Fruit fly (Drosophila melanogaster) whole organism, embryonic: ENCODE measurements around the gene wam.

ENCODE experiments used
- CG10147 ChIP-seq: fragments of 200-800 bp; sonication (Bioruptor generic); optimal IDR thresholded peaks from 2 replicates; lab custom pipeline; 2019; ENCODE audit warnings: missing biosample characterization, mild to moderate bottlenecking, missing genetic modification characterization, moderate library complexity
- CG11560 ChIP-seq: fragments of 200-800 bp; sonication (Bioruptor generic); IDR thresholded peaks from 3 replicates; pipeline ENCODE4 v1.3.6; 2022; ENCODE audit warnings: missing biosample characterization, missing genetic modification characterization
- CG12942 ChIP-seq: fragments of 200-800 bp; sonication (Bioruptor generic); optimal IDR thresholded peaks from 3 replicates; lab custom pipeline; 2016; ENCODE audit warnings: missing biosample characterization, missing genetic modification characterization
- CG1603 ChIP-seq: fragments of 200-800 bp; sonication (Bioruptor generic); optimal IDR thresholded peaks from 2 replicates; lab custom pipeline; 2019; ENCODE audit warnings: missing biosample characterization, mild to moderate bottlenecking, missing genetic modification characterization, moderate library complexity
- CG16863 ChIP-seq: fragments of 200-800 bp; sonication (Bioruptor generic); optimal IDR thresholded peaks from 3 replicates; lab custom pipeline; 2016; ENCODE audit warnings: missing biosample characterization, missing genetic modification characterization
- CG3065 ChIP-seq: fragments of 200-800 bp; sonication (Bioruptor generic); optimal IDR thresholded peaks from 2 replicates; lab custom pipeline; 2016; ENCODE audit warnings: missing biosample characterization, missing genetic modification characterization
- CG31441 ChIP-seq: fragments of 200-800 bp; sonication (Bioruptor generic); IDR thresholded peaks from 2 replicates; pipeline ENCODE4 v1.3.6; 2022; ENCODE audit warnings: missing biosample characterization, missing genetic modification characterization
- CG34376 ChIP-seq: fragments of 200-800 bp; sonication (Bioruptor generic); optimal IDR thresholded peaks from 2 replicates; lab custom pipeline; 2018; ENCODE audit warnings: missing biosample characterization, mild to moderate bottlenecking, missing genetic modification characterization
- CG4617 ChIP-seq: fragments of 200-800 bp; sonication (Bioruptor generic); optimal IDR thresholded peaks from 3 replicates; lab custom pipeline; 2016; ENCODE audit warnings: missing biosample characterization, missing genetic modification characterization, borderline replicate concordance
- CG4820 ChIP-seq: fragments of 200-800 bp; sonication (Bioruptor generic); optimal IDR thresholded peaks from 3 replicates; lab custom pipeline; 2016; ENCODE audit warnings: missing biosample characterization, missing genetic modification characterization
- CG6689 ChIP-seq: fragments of 200-800 bp; sonication (Bioruptor generic); IDR thresholded peaks from 2 replicates; pipeline ENCODE4 v1.3.6; 2022; ENCODE audit warnings: missing biosample characterization, missing genetic modification characterization
- CG7745 ChIP-seq: fragments of 200-800 bp; sonication (Bioruptor generic); optimal IDR thresholded peaks from 2 replicates; lab custom pipeline; 2018; ENCODE audit warnings: missing biosample characterization, mild to moderate bottlenecking, missing genetic modification characterization, moderate library complexity
- CG8388 ChIP-seq: fragments of 200-800 bp; sonication (Bioruptor generic); optimal IDR thresholded peaks from 2 replicates; lab custom pipeline; 2019; ENCODE audit warnings: missing biosample characterization, mild to moderate bottlenecking, missing genetic modification characterization, moderate library complexity
- CG9817 ChIP-seq: fragments of 200-800 bp; sonication (Bioruptor generic); optimal IDR thresholded peaks from 2 replicates; lab custom pipeline; 2018; ENCODE audit warnings: missing biosample characterization, mild to moderate bottlenecking, missing genetic modification characterization, moderate library complexity
- CG9876 ChIP-seq: fragments of 200-800 bp; sonication (Bioruptor generic); optimal IDR thresholded peaks from 2 replicates; lab custom pipeline; 2016; ENCODE audit warnings: missing biosample characterization, missing genetic modification characterization
- CrebB ChIP-seq: fragments of 200-800 bp; sonication (Bioruptor generic); optimal IDR thresholded peaks from 3 replicates; lab custom pipeline; 2018; ENCODE audit warnings: missing biosample characterization, mild to moderate bottlenecking, missing genetic modification characterization
- Deaf1 ChIP-seq: fragments of 200-800 bp; optimal IDR thresholded peaks from 3 replicates; lab custom pipeline; 2019; ENCODE audit warnings: missing biosample characterization, mild to moderate bottlenecking, missing genetic modification characterization, moderate library complexity
- Doc3 ChIP-seq: fragments of 200-800 bp; sonication (Bioruptor generic); IDR thresholded peaks from 3 replicates; pipeline ENCODE4 v1.3.6; 2022; ENCODE audit warnings: missing biosample characterization, missing genetic modification characterization; ENCODE audit not compliant: partially characterized antibody
- Hey ChIP-seq: fragments of 200-800 bp; sonication (Bioruptor generic); optimal IDR thresholded peaks from 3 replicates; lab custom pipeline; 2018; ENCODE audit warnings: missing biosample characterization, mild to moderate bottlenecking, missing genetic modification characterization
- Hmr ChIP-seq: fragments of 200-800 bp; sonication (Bioruptor generic); optimal IDR thresholded peaks from 3 replicates; lab custom pipeline; 2017; ENCODE audit warnings: mild to moderate bottlenecking, missing biosample characterization, missing genetic modification reagents, missing genetic modification characterization
- Hsf ChIP-seq: fragments of 200-800 bp; sonication (Bioruptor generic); optimal IDR thresholded peaks from 3 replicates; lab custom pipeline; 2016; ENCODE audit warnings: missing biosample characterization, missing genetic modification characterization
- Ptx1 ChIP-seq: fragments of 200-800 bp; sonication (Bioruptor generic); IDR thresholded peaks from 2 replicates; pipeline ENCODE4 v1.3.6; 2022; ENCODE audit warnings: missing biosample characterization, missing genetic modification characterization
- Vsx1 ChIP-seq: fragments of 200-800 bp; sonication (Bioruptor generic); optimal IDR thresholded peaks from 2 replicates; lab custom pipeline; 2017; ENCODE audit warnings: missing biosample characterization, mild to moderate bottlenecking, missing genetic modification characterization, missing genetic modification reagents
- Xrp1 ChIP-seq: fragments of 200-800 bp; sonication (Bioruptor generic); IDR thresholded peaks from 2 replicates; pipeline ENCODE4 v1.3.6; 2022; ENCODE audit warnings: missing biosample characterization, missing genetic modification characterization
- bsh ChIP-seq, 2 experiments: fragments of 200-800 bp; sonication (Bioruptor generic); optimal IDR thresholded peaks; 2 replicates each; lab custom pipeline; 2017 to 2018; ENCODE audit warnings: mild to moderate bottlenecking in 2 of 2, missing biosample characterization in 2 of 2, missing genetic modification characterization in 2 of 2, moderate library complexity in 1 of 2
- cad ChIP-seq: fragments of >200 bp; optimal IDR thresholded peaks from 2 replicates; lab custom pipeline; 2017; ENCODE audit warnings: missing biosample characterization, missing genetic modification characterization
- caup ChIP-seq: fragments of 200-800 bp; sonication (Bioruptor generic); optimal IDR thresholded peaks from 3 replicates; lab custom pipeline; 2017; ENCODE audit warnings: missing biosample characterization, mild to moderate bottlenecking, missing genetic modification characterization, moderate library complexity; ENCODE audit not compliant: severe bottlenecking
- corto ChIP-seq: fragments of 200-800 bp; sonication (Bioruptor generic); optimal IDR thresholded peaks from 2 replicates; lab custom pipeline; 2016; ENCODE audit warnings: missing biosample characterization, mild to moderate bottlenecking, missing genetic modification characterization, moderate library complexity
- crol ChIP-seq: fragments of 200-800 bp; sonication (Bioruptor generic); IDR thresholded peaks from 2 replicates; pipeline ENCODE4 v1.3.6; 2022; ENCODE audit warnings: missing biosample characterization, missing genetic modification characterization
- cwo ChIP-seq: fragments of 200-800 bp; sonication (Bioruptor generic); optimal IDR thresholded peaks from 3 replicates; lab custom pipeline; 2017; ENCODE audit warnings: missing biosample characterization, missing genetic modification characterization, mild to moderate bottlenecking, moderate library complexity, missing genetic modification reagents
- en ChIP-seq: fragments of 200-800 bp; sonication (Bioruptor generic); optimal IDR thresholded peaks from 2 replicates; lab custom pipeline; 2016; ENCODE audit warnings: missing biosample characterization, missing genetic modification characterization
- eyg ChIP-seq: fragments of 200-800 bp; sonication (Bioruptor generic); optimal IDR thresholded peaks from 3 replicates; lab custom pipeline; 2016; ENCODE audit warnings: missing biosample characterization, missing genetic modification characterization
- gce ChIP-seq: fragments of 200-800 bp; sonication (Bioruptor generic); IDR thresholded peaks from 3 replicates; pipeline ENCODE4 v1.3.6; 2022; ENCODE audit warnings: missing biosample characterization, missing genetic modification characterization
- gfzf ChIP-seq: fragments of 200-800 bp; sonication (Bioruptor generic); optimal IDR thresholded peaks from 2 replicates; lab custom pipeline; 2016; ENCODE audit warnings: missing biosample characterization, mild to moderate bottlenecking, missing genetic modification characterization, moderate library complexity
- grau ChIP-seq: fragments of 200-800 bp; optimal IDR thresholded peaks from 3 replicates; lab custom pipeline; 2019; ENCODE audit warnings: missing biosample characterization, mild to moderate bottlenecking, missing genetic modification characterization, moderate library complexity
- grn ChIP-seq: fragments of 200-800 bp; sonication (Bioruptor generic); optimal IDR thresholded peaks from 3 replicates; lab custom pipeline; 2017; ENCODE audit warnings: missing biosample characterization, missing genetic modification characterization
- gsb ChIP-seq: fragments of 200-800 bp; sonication (Bioruptor generic); IDR thresholded peaks from 2 replicates; pipeline ENCODE4 v1.3.6; 2022; ENCODE audit warnings: missing biosample characterization, missing genetic modification characterization
- h ChIP-seq: fragments of >200 bp; optimal IDR thresholded peaks from 2 replicates; lab custom pipeline; 2017
- hb ChIP-seq: fragments of 200-800 bp; sonication (Bioruptor generic); IDR thresholded peaks from 3 replicates; pipeline ENCODE4 v1.3.6; 2022; ENCODE audit warnings: missing biosample characterization, missing genetic modification characterization; ENCODE audit not compliant: partially characterized antibody
- jigr1 ChIP-seq: fragments of 200-800 bp; sonication (Bioruptor generic); IDR thresholded peaks from 3 replicates; pipeline ENCODE4 v1.3.6; 2022; ENCODE audit warnings: missing biosample characterization, missing genetic modification characterization
- ken ChIP-seq: fragments of 200-800 bp; sonication (Bioruptor generic); IDR thresholded peaks from 3 replicates; pipeline ENCODE4 v1.3.6; 2022; ENCODE audit warnings: missing biosample characterization, missing genetic modification characterization
- lab ChIP-seq: fragments of 200-800 bp; sonication (Bioruptor generic); optimal IDR thresholded peaks from 3 replicates; lab custom pipeline; 2017; ENCODE audit warnings: missing biosample characterization, missing genetic modification characterization, mild to moderate bottlenecking, moderate library complexity, missing genetic modification reagents
- nau ChIP-seq: fragments of 200-800 bp; sonication (Bioruptor generic); optimal IDR thresholded peaks from 3 replicates; lab custom pipeline; 2017; ENCODE audit warnings: missing biosample characterization, mild to moderate bottlenecking, missing genetic modification characterization, missing genetic modification reagents
- nerfin-1 ChIP-seq: fragments of 200-800 bp; sonication (Bioruptor generic); optimal IDR thresholded peaks from 3 replicates; lab custom pipeline; 2019; ENCODE audit warnings: missing biosample characterization, mild to moderate bottlenecking, missing genetic modification characterization, moderate library complexity
- pho ChIP-seq: fragments of 200-800 bp; sonication (Bioruptor generic); optimal IDR thresholded peaks from 2 replicates; lab custom pipeline; 2016; ENCODE audit warnings: missing biosample characterization, missing genetic modification characterization
- run ChIP-seq: fragments of 200-800 bp; sonication (Bioruptor generic); optimal IDR thresholded peaks from 3 replicates; lab custom pipeline; 2018; ENCODE audit warnings: missing biosample characterization, mild to moderate bottlenecking, missing genetic modification characterization
- salm ChIP-seq: fragments of 200-800 bp; sonication (Bioruptor generic); optimal IDR thresholded peaks from 2 replicates; lab custom pipeline; 2018; ENCODE audit warnings: missing biosample characterization, mild to moderate bottlenecking, missing genetic modification characterization
- seq ChIP-seq: fragments of 200-800 bp; sonication (Bioruptor generic); IDR thresholded peaks from 2 replicates; pipeline ENCODE4 v1.3.6; 2022; ENCODE audit warnings: missing biosample characterization, missing genetic modification characterization
- slbo ChIP-seq: fragments of 200-800 bp; sonication (Bioruptor generic); IDR thresholded peaks from 2 replicates; pipeline ENCODE4 v1.3.6; 2022; ENCODE audit warnings: missing biosample characterization, missing genetic modification characterization
- ttk ChIP-seq: fragments of 200-800 bp; sonication (Bioruptor generic); IDR thresholded peaks from 2 replicates; pipeline ENCODE4 v2.1.2; 2022; ENCODE audit warnings: missing biosample characterization, missing genetic modification characterization
- wor ChIP-seq: fragments of 200-800 bp; sonication (Bioruptor generic); IDR thresholded peaks from 2 replicates; pipeline ENCODE4 v1.3.6; 2022; ENCODE audit warnings: missing biosample characterization, missing genetic modification characterization

Gene wam

dm6 chr3R:23331280-23331679 is 43.4 kb upstream of the wam start (continued):
- TF ChIP-seq Xrp1 (peak; percentile 75), grn (GFP tag; lab: Kevin White, UChicago) (no peak), Vsx1 (GFP tag; lab: Kevin White, UChicago) (peak; percentile 77), gfzf (no peak), Ptx1 (GFP tag; lab: Robert Waterston, UW) (peak; percentile 18; the same call in 1 of the 2 replicates), ken (GFP tag; lab: Robert Waterston, UW) (no peak), slbo (GFP tag; lab: Robert Waterston, UW) (peak; percentile 47; the same call in 1 of the 2 replicates), CG9817 (tag; lab: Kevin White, UChicago) (no peak), CG11560 (tag; lab: Robert Waterston, UW) (no peak), Hmr (peak; percentile 36), pho (GFP tag; lab: Kevin White, UChicago) (no peak), CG12942 (GFP tag; lab: Kevin White, UChicago) (peak; percentile 20), eyg (GFP tag; lab: Kevin White, UChicago) (no peak), CG31441 (GFP tag; lab: Robert Waterston, UW) (peak; percentile 72), cwo (GFP tag; lab: Kevin White, UChicago) (no peak), gsb (no peak; the same call in 1 of the 2 replicates), lab (peak; percentile 62), salm (peak; percentile 4), grau (tag; lab: Kevin White, UChicago) (peak; percentile 51), CG4617 (GFP tag; lab: Kevin White, UChicago) (peak; percentile 11), Deaf1 (tag; lab: Kevin White, UChicago) (peak; percentile 14), CG8388 (GFP tag; lab: Kevin White, UChicago) (peak; percentile 11), nau (GFP tag; lab: Kevin White, UChicago) (no peak), CG34376 (GFP tag; lab: Kevin White, UChicago) (no peak), nerfin-1 (tag; lab: Kevin White, UChicago) (peak; percentile 60), cad (GFP tag; lab: Kevin White, UChicago) (no peak), Hsf (GFP tag; lab: Kevin White, UChicago) (peak; percentile 44), gce (no peak), CG10147 (peak; percentile 12), wor (no peak), CG16863 (GFP tag; lab: Kevin White, UChicago) (no peak), CG6689 (GFP tag; lab: Robert Waterston, UW) (peak; percentile 12; the same call in 1 of the 2 replicates), Doc3 (GFP tag; lab: Robert Waterston, UW) (no peak), crol (GFP tag; lab: Robert Waterston, UW) (no peak), CG4820 (GFP tag; lab: Kevin White, UChicago) (peak; percentile 42), caup (GFP tag; lab: Kevin White, UChicago) (peak; percentile 73), run (no peak), h (no peak), ttk (GFP tag; lab: Robert Waterston, UW) (0 out of 2 replicates have a peak, but pooled peaks have one; percentile 19), CG7745 (tag; lab: Kevin White, UChicago) (no peak), CG9876 (GFP tag; lab: Kevin White, UChicago) (no peak), bsh (GFP tag; optimal IDR thresholded peaks at IDR 0.05; lab: Kevin White, UChicago) (peak in 1 of 2 experiments; percentile 61), corto (GFP tag; lab: Kevin White, UChicago) (no peak), jigr1 (GFP tag; lab: Robert Waterston, UW) (no peak), en (GFP tag; lab: Kevin White, UChicago) (no peak), Hey (tag; lab: Kevin White, UChicago) (no peak), CrebB (tag; lab: Kevin White, UChicago) (peak; percentile 48), seq (GFP tag; lab: Robert Waterston, UW) (no peak), CG1603 (tag; lab: Kevin White, UChicago) (peak; percentile 38), CG3065 (GFP tag; lab: Kevin White, UChicago) (peak; percentile 10), hb (GFP tag; lab: Robert Waterston, UW) (no peak)
